Worm (Caenorhabditis elegans): Measurements from ENCODE around the gene srx-130.

ce11 chrV:13854306-13854705, 11.1 kb downstream of the srx-130 start, which contains the start of gene ttr-21:
- no peak for TF ChIP-seq skn-1 (tag; optimal IDR thresholded peaks at IDR 0.05)
- no peak for TF ChIP-seq R02D3.7 (tag; optimal IDR thresholded peaks at IDR 0.05)
- no peak for TF ChIP-seq lin-39 (tag; optimal IDR thresholded peaks at IDR 0.05)
- no peak for TF ChIP-seq nhr-6 (tag; optimal IDR thresholded peaks at IDR 0.05)
- TF ChIP-seq unc-62 (GFP tag; optimal IDR thresholded peaks at IDR 0.05) = no peak
- TF ChIP-seq nhr-23 (tag; optimal IDR thresholded peaks at IDR 0.05) = no peak
- TF ChIP-seq ceh-82 (tag; optimal IDR thresholded peaks at IDR 0.05) = no peak
- no peak for TF ChIP-seq nhr-237 (tag; optimal IDR thresholded peaks at IDR 0.05)
- TF ChIP-seq mdl-1 (tag; optimal IDR thresholded peaks at IDR 0.05) = no peak
- TF ChIP-seq egl-27 (tag; optimal IDR thresholded peaks at IDR 0.05) = no peak
- TF ChIP-seq alr-1 (tag; optimal IDR thresholded peaks at IDR 0.05) = no peak

Data from whole organism, L2 larva.